Worm (Caenorhabditis elegans): Measurements from ENCODE around the gene mec-10.

- TF ChIP-seq nhr-237 (tag; optimal IDR thresholded peaks at IDR 0.05) = no peak
- no peak for TF ChIP-seq fos-1 (tag; optimal IDR thresholded peaks at IDR 0.05)
- no peak for TF ChIP-seq snpc-4 (tag; optimal IDR thresholded peaks at IDR 0.05)
- TF ChIP-seq nhr-21 (tag; optimal IDR thresholded peaks at IDR 0.05) = no peak
- no peak for TF ChIP-seq nhr-77 (tag; optimal IDR thresholded peaks at IDR 0.05)
- TF ChIP-seq ztf-11 (tag; optimal IDR thresholded peaks at IDR 0.05) = no peak
- no peak for TF ChIP-seq lsy-2 (tag; optimal IDR thresholded peaks at IDR 0.05)
- no peak for TF ChIP-seq nhr-12 (tag; optimal IDR thresholded peaks at IDR 0.05)
- no peak for TF ChIP-seq sem-4 (tag; optimal IDR thresholded peaks at IDR 0.05)
- TF ChIP-seq R02D3.7 (tag; optimal IDR thresholded peaks at IDR 0.05) = no peak
These were observed 40.6 kb downstream of the mec-10 start for ce11 chrX:8429503-8429902.
